Fruit fly (Drosophila melanogaster): ENCODE measurements around the gene Las.
A peak's percentile ranks its signal among the peaks of the same experiment; 100 is the strongest.

Las gene

DNA sequence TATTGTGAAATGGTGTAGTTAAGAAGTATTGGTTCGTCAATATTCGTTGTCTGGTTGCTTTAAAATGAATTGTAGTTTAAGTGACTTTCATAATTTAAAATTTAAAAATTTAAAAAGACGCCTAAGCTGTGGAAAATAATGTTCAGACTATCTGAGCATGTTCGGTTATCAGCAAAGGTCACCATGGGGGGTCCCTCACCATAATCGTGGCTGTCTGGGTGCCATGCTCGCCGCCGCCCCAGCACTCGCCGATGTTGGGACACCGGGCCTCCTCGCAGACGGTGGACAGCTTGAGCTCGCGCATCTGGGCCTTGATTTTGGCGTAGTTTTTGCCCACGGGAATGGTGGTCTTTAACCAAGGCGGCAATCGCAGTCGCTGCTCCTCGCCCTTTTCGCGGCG is 542 bp downstream of the Las start:
- TF ChIP-seq stc (GFP tag; IDR thresholded peaks at IDR 0.05) = no peak
- TF ChIP-seq CG12236 (GFP tag; optimal IDR thresholded peaks at IDR 0.05) = no peak
- no peak for TF ChIP-seq ems (GFP tag; optimal IDR thresholded peaks at IDR 0.05)
- TF ChIP-seq Bgb (GFP tag; IDR thresholded peaks at IDR 0.05; ENCODE audit: partially characterized antibody) = peak; percentile 13
- no peak for TF ChIP-seq knrl (GFP tag; IDR thresholded peaks at IDR 0.05; ENCODE audit: partially characterized antibody)
- TF ChIP-seq sug (tag; optimal IDR thresholded peaks at IDR 0.05) = peak; percentile 99
- TF ChIP-seq CG7928 (GFP tag; optimal IDR thresholded peaks at IDR 0.05) = no peak

DNA sequence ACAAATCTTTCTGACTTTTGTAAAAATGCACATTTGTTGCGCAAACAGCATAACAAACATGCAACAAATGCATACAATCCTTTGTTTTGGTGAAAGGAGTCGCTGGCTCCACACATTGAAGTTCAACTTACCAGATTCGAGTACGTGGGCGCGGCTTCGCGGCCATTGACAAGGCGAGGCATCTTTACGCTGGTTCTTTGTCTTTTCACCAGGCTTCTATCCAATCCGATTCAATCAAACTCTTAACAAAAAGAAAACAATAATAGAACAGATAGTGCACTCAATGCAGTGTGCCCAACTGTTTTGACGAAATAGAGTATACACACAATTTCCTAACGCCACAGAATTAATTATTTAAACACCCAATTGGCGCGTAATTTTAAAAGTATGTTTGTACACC is 2.0 kb downstream of the Las start, which contains the start of gene CG5262:
Gene CG5262 (minus strand): TSS at position 294 of the 400 bp plus-strand sequence.
- no peak for TF ChIP-seq CG17385 (GFP tag; optimal IDR thresholded peaks at IDR 0.05)
- no peak for TF ChIP-seq CG12299 (tag; optimal IDR thresholded peaks at IDR 0.05)
- no peak for TF ChIP-seq Sox100B (GFP tag; optimal IDR thresholded peaks at IDR 0.05)
- TF ChIP-seq Sox102F (GFP tag; optimal IDR thresholded peaks at IDR 0.05) = no peak
- peak; percentile 45; the same call in 1 of the 2 replicates for TF ChIP-seq CG13287 (GFP tag; IDR thresholded peaks at IDR 0.05; ENCODE audit: partially characterized antibody)
- no peak for TF ChIP-seq pita (GFP tag; optimal IDR thresholded peaks at IDR 0.05)
- TF ChIP-seq wek (GFP tag; optimal IDR thresholded peaks at IDR 0.05) = no peak
- no peak for TF ChIP-seq luna (GFP tag; optimal IDR thresholded peaks at IDR 0.05)
- peak in 1 of 3 experiments; percentile 22 for TF ChIP-seq Stat92E (GFP tag; optimal IDR thresholded peaks at IDR 0.05)
- peak; percentile 21 for TF ChIP-seq CG12659 (GFP tag; optimal IDR thresholded peaks at IDR 0.05)
- no peak for TF ChIP-seq CG2678 (tag; optimal IDR thresholded peaks at IDR 0.05)
- no peak for TF ChIP-seq grn (GFP tag; optimal IDR thresholded peaks at IDR 0.05)
- TF ChIP-seq CG8924 (tag; optimal IDR thresholded peaks at IDR 0.05) = no peak
- TF ChIP-seq Vsx1 (GFP tag; optimal IDR thresholded peaks at IDR 0.05) = no peak
- no peak for TF ChIP-seq CG12219 (GFP tag; optimal IDR thresholded peaks at IDR 0.05)
- TF ChIP-seq CG18262 (tag; optimal IDR thresholded peaks at IDR 0.05) = no peak
- no peak for TF ChIP-seq CG1647 (GFP tag; optimal IDR thresholded peaks at IDR 0.05)
- TF ChIP-seq mirr (GFP tag; optimal IDR thresholded peaks at IDR 0.05) = no peak
- peak; percentile 72 for TF ChIP-seq pzg (GFP tag; optimal IDR thresholded peaks at IDR 0.05)
- TF ChIP-seq trem (tag; optimal IDR thresholded peaks at IDR 0.05) = peak; percentile 66
- TF ChIP-seq YL-1 (GFP tag; optimal IDR thresholded peaks at IDR 0.05) = peak; percentile 56
- TF ChIP-seq crol (GFP tag; IDR thresholded peaks at IDR 0.05) = no peak
- TF ChIP-seq CG15514 (GFP tag; optimal IDR thresholded peaks at IDR 0.05) = peak; percentile 44
- TF ChIP-seq tgo (GFP tag; IDR thresholded peaks at IDR 0.05) = no peak
- TF ChIP-seq tin (GFP tag; optimal IDR thresholded peaks at IDR 0.05) = no peak
- no peak for TF ChIP-seq ERR (GFP tag; optimal IDR thresholded peaks at IDR 0.05)
- TF ChIP-seq bbx (GFP tag; IDR thresholded peaks at IDR 0.05; ENCODE audit: partially characterized antibody) = peak; percentile 37
- 0 out of 3 replicates have a peak, but pooled peaks have one; percentile 16 for TF ChIP-seq row (GFP tag; IDR thresholded peaks at IDR 0.05)
- no peak for TF ChIP-seq ash1 (GFP tag; optimal IDR thresholded peaks at IDR 0.05)
- no peak for TF ChIP-seq CG1529 (GFP tag; optimal IDR thresholded peaks at IDR 0.05)
- TF ChIP-seq bcd (GFP tag; optimal IDR thresholded peaks at IDR 0.05) = no peak
- peak; percentile 15; the same call in 1 of the 2 replicates for TF ChIP-seq hbn (GFP tag; IDR thresholded peaks at IDR 0.05; ENCODE audit: partially characterized antibody)
- no peak for TF ChIP-seq Awh (GFP tag; IDR thresholded peaks at IDR 0.05)
- TF ChIP-seq HLHmδ (GFP tag; optimal IDR thresholded peaks at IDR 0.05) = no peak
- TF ChIP-seq Kr (GFP tag; optimal IDR thresholded peaks at IDR 0.05) = no peak
- TF ChIP-seq Dref (GFP tag; IDR thresholded peaks at IDR 0.05) = peak; percentile 43; the same call in 1 of the 2 replicates
- TF ChIP-seq CG8765 (GFP tag; IDR thresholded peaks at IDR 0.05) = no peak
- no peak for TF ChIP-seq CG5245 (GFP tag; optimal IDR thresholded peaks at IDR 0.05)
- no peak for TF ChIP-seq Optix (GFP tag; IDR thresholded peaks at IDR 0.05)
- TF ChIP-seq CG10147 (GFP tag; optimal IDR thresholded peaks at IDR 0.05) = no peak
- TF ChIP-seq yki (optimal IDR thresholded peaks at IDR 0.05) = no peak
- no peak for TF ChIP-seq unpg (GFP tag; optimal IDR thresholded peaks at IDR 0.05)
- peak; percentile 64 for TF ChIP-seq MBD-R2 (GFP tag; IDR thresholded peaks at IDR 0.05)

Measured in whole organism, embryonic.